Fruit fly (Drosophila melanogaster): ENCODE results near the gene CG31156.

DNA sequence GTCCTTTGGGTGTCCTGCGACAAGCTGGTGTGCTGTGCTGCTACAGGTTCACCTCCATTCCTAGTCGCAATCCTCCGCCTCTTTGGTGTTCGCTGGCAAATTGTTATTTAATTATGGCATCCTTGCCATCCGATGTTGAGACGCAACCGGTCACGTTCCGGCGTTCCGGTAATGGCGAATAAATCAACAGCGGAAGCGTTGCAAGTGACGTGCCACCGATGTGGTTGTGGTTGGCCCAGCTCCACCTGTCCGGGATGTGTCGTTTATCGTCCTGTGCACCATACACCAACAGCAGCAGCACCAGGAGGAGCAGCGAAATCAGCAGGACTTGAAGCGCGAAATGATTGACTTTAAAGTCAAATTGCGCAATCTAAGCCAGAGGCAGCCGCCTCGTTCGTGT lies 36.4 kb upstream of the CG31156 start:
- TF ChIP-seq CG8301 (tag; optimal IDR thresholded peaks at IDR 0.05): no peak
- TF ChIP-seq CG9948 (tag; optimal IDR thresholded peaks at IDR 0.05): no peak
- TF ChIP-seq CG17806 (tag; optimal IDR thresholded peaks at IDR 0.05): no peak
- no peak for TF ChIP-seq fd96Ca (GFP tag; IDR thresholded peaks at IDR 0.05)
- no peak for TF ChIP-seq rn (GFP tag; IDR thresholded peaks at IDR 0.05)
- TF ChIP-seq CG10348 (GFP tag; IDR thresholded peaks at IDR 0.05): no peak
- TF ChIP-seq CG15710 (tag; optimal IDR thresholded peaks at IDR 0.05): no peak
- TF ChIP-seq Pif1A (GFP tag; optimal IDR thresholded peaks at IDR 0.05): no peak
- TF ChIP-seq Ets98B (GFP tag; IDR thresholded peaks at IDR 0.05): no peak
- TF ChIP-seq EcR (GFP tag; optimal IDR thresholded peaks at IDR 0.05): no peak
- TF ChIP-seq gl (tag; optimal IDR thresholded peaks at IDR 0.05): no peak

Data from whole organism, pupa.